Fruit fly (Drosophila melanogaster) Kc167 (cell line): ENCODE results near the gene DEF8.

Source experiments
- Myc ChIP-seq: fragments of >200 bp; optimal IDR thresholded peaks from 2 replicates; lab custom pipeline; 2017; ENCODE audit warnings: missing external identifiers
- Sin3A ChIP-seq: fragments of >200 bp; optimal IDR thresholded peaks from 2 replicates; lab custom pipeline; 2018; ENCODE audit warnings: missing external identifiers
- h ChIP-seq: fragments of >200 bp; optimal IDR thresholded peaks from 3 replicates; lab custom pipeline; 2018; ENCODE audit warnings: missing external identifiers
- insv ChIP-seq: fragments of >200 bp; optimal IDR thresholded peaks from 3 replicates; lab custom pipeline; 2018; ENCODE audit warnings: missing external identifiers
- psq ChIP-seq: fragments of >200 bp; optimal IDR thresholded peaks from 2 replicates; lab custom pipeline; 2017; ENCODE audit warnings: missing external identifiers
- ttk ChIP-seq: sonication (Bioruptor generic); optimal IDR thresholded peaks from 2 replicates; lab custom pipeline; 2017; ENCODE audit warnings: missing external identifiers

DNA sequence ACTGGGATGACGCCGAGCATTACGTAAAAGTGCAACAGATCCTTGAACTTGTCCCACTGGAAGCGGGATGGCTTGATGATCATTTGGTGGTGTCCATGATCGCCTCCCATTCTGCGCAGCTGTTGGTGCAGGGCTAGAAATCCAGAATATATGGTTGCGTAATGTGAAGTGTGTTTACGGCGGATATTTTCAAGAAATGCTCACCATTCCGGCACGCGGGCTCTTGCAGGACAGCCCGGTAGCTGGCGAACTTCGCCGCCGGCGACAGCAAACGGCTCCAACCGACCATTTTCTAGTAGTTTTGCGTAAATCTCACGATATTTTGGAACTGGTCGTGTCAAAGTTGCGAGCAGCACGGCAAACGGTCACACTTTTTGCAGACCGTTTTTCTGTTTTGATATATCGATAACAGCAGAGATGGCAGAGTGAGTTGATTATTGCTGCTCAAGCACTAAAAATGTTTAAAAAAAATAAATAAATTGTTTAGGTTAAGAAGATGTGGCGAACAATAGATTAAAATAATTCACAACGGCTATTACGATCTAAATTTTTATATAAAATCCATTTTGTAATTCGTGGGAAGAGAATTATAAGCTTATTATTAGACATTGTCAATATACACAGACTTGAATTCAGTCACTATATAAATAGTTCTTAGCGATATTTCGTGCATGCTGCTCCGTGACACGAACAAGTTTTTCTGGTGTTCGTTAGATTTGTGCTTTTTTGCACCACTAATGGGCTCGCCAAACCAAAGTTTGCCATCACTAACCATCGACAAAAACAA lies 6.4 kb downstream of the DEF8 start, which contains the start of the genes ND-SGDH and RhoGAP68F:
- TF ChIP-seq psq (lab: Kevin White, UChicago) (no peak), Sin3A (lab: Kevin White, UChicago) (no peak), insv (lab: Kevin White, UChicago) (no peak), ttk (lab: Kevin White, UChicago) (no peak), h (lab: Kevin White, UChicago) (no peak), Myc (no peak)
